Fruit fly (Drosophila melanogaster): ENCODE measurements around the gene Dpy-30L1.

DNA sequence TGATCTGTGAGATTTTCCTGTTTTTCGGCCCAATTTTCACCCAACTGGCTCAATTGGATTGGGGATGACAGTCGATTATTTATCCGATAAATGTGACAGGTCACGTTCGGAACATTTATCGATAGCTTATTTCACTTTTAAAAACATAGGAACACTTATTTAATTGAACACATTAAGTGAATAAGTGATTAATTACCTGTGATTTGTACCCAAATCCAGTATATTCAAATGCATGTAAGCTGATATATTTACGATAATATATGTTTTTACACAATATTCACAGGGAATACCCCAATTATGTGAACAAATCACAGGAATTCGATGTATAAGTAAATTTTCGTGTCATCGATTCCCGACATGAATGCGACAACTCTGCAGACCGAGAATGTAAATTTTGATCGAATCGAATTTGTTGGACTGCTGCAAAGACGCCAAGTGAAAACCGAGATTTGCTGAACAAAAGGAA is at the start of gene Dpy-30L1, which contains the start of gene EMC3:
- no peak for TF ChIP-seq CG8478 (optimal IDR thresholded peaks at IDR 0.05)
- TF ChIP-seq CTCF (optimal IDR thresholded peaks at IDR 0.05), result no peak
